Worm (Caenorhabditis elegans): ENCODE results near the gene F35E8.7.

DNA sequence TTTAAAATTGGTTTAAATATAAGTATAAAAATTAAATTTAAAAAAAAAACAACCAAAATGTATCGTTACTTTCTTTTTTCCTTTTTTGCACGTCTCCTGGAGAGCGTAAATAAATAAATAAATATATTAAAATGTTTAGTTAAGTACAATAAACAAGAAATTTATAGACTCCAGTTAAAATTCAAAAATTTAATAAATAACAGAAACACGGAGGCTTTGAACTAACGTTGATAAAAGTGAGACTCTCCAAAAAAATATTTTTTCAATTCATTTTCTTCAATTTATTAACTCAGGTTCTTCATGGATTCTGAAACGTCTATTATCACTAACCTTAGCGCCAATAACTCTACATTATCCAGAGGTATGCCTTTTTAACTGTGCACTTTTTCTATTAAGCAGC, 22.1 kb upstream of the F35E8.7 start, which contains the start of gene T06C12.12:
- TF ChIP-seq lir-3 (tag; optimal IDR thresholded peaks at IDR 0.05) = no peak
- TF ChIP-seq ZK337.2 (GFP tag; IDR thresholded peaks at IDR 0.05) = no peak
- TF ChIP-seq nhr-11 (tag; optimal IDR thresholded peaks at IDR 0.05) = no peak
